Fruit fly (Drosophila melanogaster) Kc167 (cell line): ENCODE measurements around the gene lds.

ENCODE experiments used
- Myc ChIP-seq: fragments of >200 bp; optimal IDR thresholded peaks from 2 replicates; lab custom pipeline; 2017; ENCODE audit warnings: missing external identifiers
- h ChIP-seq: fragments of >200 bp; optimal IDR thresholded peaks from 3 replicates; lab custom pipeline; 2018; ENCODE audit warnings: missing external identifiers
- insv ChIP-seq: fragments of >200 bp; optimal IDR thresholded peaks from 3 replicates; lab custom pipeline; 2018; ENCODE audit warnings: missing external identifiers
- psq ChIP-seq: fragments of >200 bp; optimal IDR thresholded peaks from 2 replicates; lab custom pipeline; 2017; ENCODE audit warnings: missing external identifiers
- ttk ChIP-seq: sonication (Bioruptor generic); optimal IDR thresholded peaks from 2 replicates; lab custom pipeline; 2017; ENCODE audit warnings: missing external identifiers

DNA sequence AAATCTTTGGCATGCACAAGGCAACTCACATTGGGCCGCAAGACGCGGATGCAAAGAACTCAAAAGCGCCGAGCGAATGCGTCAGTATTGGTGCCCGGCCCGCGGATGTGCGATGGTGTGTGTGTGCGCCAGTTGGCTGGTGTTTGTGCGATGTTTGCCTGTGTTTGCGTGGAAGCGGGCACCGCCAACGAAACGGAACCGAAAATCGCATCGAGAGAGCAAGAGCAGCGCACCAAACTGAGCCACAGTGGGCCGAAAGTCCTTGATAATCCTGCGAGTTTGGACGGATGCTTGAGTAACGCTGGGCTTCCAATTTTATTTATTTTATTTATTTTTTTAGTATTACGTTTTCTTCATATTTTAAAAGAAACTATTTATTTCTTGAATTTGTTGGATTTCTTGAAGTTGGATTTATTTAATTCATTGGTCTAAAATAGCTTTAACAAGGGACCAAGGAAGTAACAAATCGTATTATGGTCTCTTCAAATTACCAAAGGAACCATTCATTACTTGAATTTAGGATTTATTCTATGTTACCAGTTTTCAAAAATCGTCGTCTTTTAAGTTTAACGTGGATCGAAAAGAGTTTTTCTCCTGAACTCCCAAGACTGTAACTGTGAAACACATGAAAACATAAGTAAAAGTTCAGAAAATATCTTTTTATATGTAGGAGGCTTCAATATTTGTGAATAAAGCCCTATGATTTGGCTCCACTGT lies 42.7 kb downstream of the lds start:
- no peak for TF ChIP-seq insv (lab: Kevin White, UChicago)
- TF ChIP-seq h (lab: Kevin White, UChicago) = no peak
- TF ChIP-seq ttk (lab: Kevin White, UChicago) = no peak
- TF ChIP-seq psq = no peak
- no peak for TF ChIP-seq Myc
